Fruit fly (Drosophila melanogaster) whole organism, embryonic: ENCODE results near the gene Dap160.
A peak's percentile ranks its signal among the peaks of the same experiment; 100 is the strongest.

Experiments
- Adf1 ChIP-seq: fragments of 200-800 bp; sonication (Bioruptor generic); IDR thresholded peaks from 2 replicates; pipeline ENCODE4 v1.3.6; 2022; ENCODE audit warnings: missing biosample characterization, missing genetic modification characterization
- B-H2 ChIP-seq: fragments of 200-800 bp; sonication (Bioruptor generic); optimal IDR thresholded peaks from 2 replicates; lab custom pipeline; 2018; ENCODE audit warnings: missing biosample characterization, mild to moderate bottlenecking, missing genetic modification characterization
- BEAF-32 ChIP-seq: fragments of 200-800 bp; sonication (Bioruptor generic); optimal IDR thresholded peaks from 3 replicates; lab custom pipeline; 2017; ENCODE audit warnings: missing biosample characterization, missing genetic modification characterization, mild to moderate bottlenecking, moderate library complexity, missing genetic modification reagents
- CG11398 ChIP-seq: fragments of 200-800 bp; sonication (Bioruptor generic); optimal IDR thresholded peaks from 2 replicates; lab custom pipeline; 2016; ENCODE audit warnings: missing biosample characterization, missing genetic modification characterization
- CG12659 ChIP-seq: fragments of 200-800 bp; sonication (Bioruptor generic); optimal IDR thresholded peaks from 3 replicates; lab custom pipeline; 2017; ENCODE audit warnings: mild to moderate bottlenecking, missing biosample characterization, missing genetic modification reagents, missing genetic modification characterization
- CG13287 ChIP-seq: fragments of 200-800 bp; sonication (Bioruptor generic); IDR thresholded peaks from 2 replicates; pipeline ENCODE4 v1.3.6; 2022; ENCODE audit warnings: missing biosample characterization, missing genetic modification characterization; ENCODE audit not compliant: partially characterized antibody
- CG16813 ChIP-seq: fragments of 200-800 bp; sonication (Bioruptor generic); IDR thresholded peaks from 3 replicates; pipeline ENCODE4 v1.3.6; 2022; ENCODE audit warnings: missing biosample characterization, missing genetic modification characterization; ENCODE audit not compliant: partially characterized antibody
- CG17186 ChIP-seq: fragments of 200-800 bp; sonication (Bioruptor generic); optimal IDR thresholded peaks from 3 replicates; lab custom pipeline; 2017; ENCODE audit warnings: missing biosample characterization, missing genetic modification reagents, missing genetic modification characterization
- CG2116 ChIP-seq: fragments of 200-800 bp; sonication (Bioruptor generic); optimal IDR thresholded peaks from 3 replicates; lab custom pipeline; 2018; ENCODE audit warnings: missing biosample characterization, mild to moderate bottlenecking, missing genetic modification characterization
- CG2120 ChIP-seq: fragments of 200-800 bp; sonication (Bioruptor generic); optimal IDR thresholded peaks from 3 replicates; lab custom pipeline; 2016; ENCODE audit warnings: missing biosample characterization, missing genetic modification characterization
- CG2129 ChIP-seq: fragments of 200-800 bp; sonication (Bioruptor generic); IDR thresholded peaks from 2 replicates; pipeline ENCODE4 v1.3.6; 2022; ENCODE audit warnings: missing biosample characterization, missing genetic modification characterization; ENCODE audit not compliant: partially characterized antibody
- CG2202 ChIP-seq: fragments of 200-800 bp; sonication (Bioruptor generic); optimal IDR thresholded peaks from 2 replicates; lab custom pipeline; 2018; ENCODE audit warnings: missing biosample characterization, mild to moderate bottlenecking, missing genetic modification characterization
- CG2678 ChIP-seq: fragments of 200-800 bp; sonication (Bioruptor generic); optimal IDR thresholded peaks from 3 replicates; lab custom pipeline; 2019; ENCODE audit warnings: missing biosample characterization, mild to moderate bottlenecking, missing genetic modification characterization, moderate library complexity
- CG3726 ChIP-seq: fragments of 200-800 bp; sonication (Bioruptor generic); IDR thresholded peaks from 3 replicates; pipeline ENCODE4, ENCODE4 v1.3.6; 2022; ENCODE audit warnings: missing biosample characterization, missing genetic modification characterization
- CG4360 ChIP-seq: fragments of 200-800 bp; sonication (Bioruptor generic); IDR thresholded peaks from 2 replicates; pipeline ENCODE4 v1.3.6; 2022; ENCODE audit warnings: missing biosample characterization, missing genetic modification characterization
- CG6654 ChIP-seq: fragments of 200-800 bp; sonication (Bioruptor generic); optimal IDR thresholded peaks from 2 replicates; lab custom pipeline; 2017; ENCODE audit warnings: missing biosample characterization, mild to moderate bottlenecking, missing genetic modification characterization
- CG6791 ChIP-seq: fragments of 200-800 bp; sonication (Bioruptor generic); IDR thresholded peaks from 3 replicates; pipeline ENCODE4 v1.3.6; 2022; ENCODE audit warnings: missing biosample characterization, missing genetic modification characterization; ENCODE audit not compliant: partially characterized antibody
- CG9817 ChIP-seq: fragments of 200-800 bp; sonication (Bioruptor generic); optimal IDR thresholded peaks from 2 replicates; lab custom pipeline; 2018; ENCODE audit warnings: missing biosample characterization, mild to moderate bottlenecking, missing genetic modification characterization, moderate library complexity
- D19B ChIP-seq: fragments of 200-800 bp; sonication (Bioruptor generic); optimal IDR thresholded peaks from 2 replicates; lab custom pipeline; 2017; ENCODE audit warnings: missing biosample characterization, mild to moderate bottlenecking, missing genetic modification characterization
- Dbx ChIP-seq: fragments of 200-800 bp; sonication (Bioruptor generic); IDR thresholded peaks from 3 replicates; pipeline ENCODE4 v1.3.6; 2022; ENCODE audit warnings: missing biosample characterization, missing genetic modification characterization
- Dek ChIP-seq: fragments of 200-800 bp; sonication (Bioruptor generic); optimal IDR thresholded peaks from 3 replicates; lab custom pipeline; 2019; ENCODE audit warnings: missing biosample characterization, mild to moderate bottlenecking, missing genetic modification characterization, moderate library complexity
- Dp ChIP-seq: fragments of 200-800 bp; sonication (Bioruptor generic); optimal IDR thresholded peaks from 2 replicates; lab custom pipeline; 2018; ENCODE audit warnings: missing biosample characterization, mild to moderate bottlenecking, missing genetic modification characterization, moderate library complexity
- Ets65A ChIP-seq: fragments of 200-800 bp; sonication (Bioruptor generic); peaks from one replicate; lab custom pipeline; 2016; ENCODE audit warnings: missing biosample characterization, missing genetic modification characterization
- Fer2 ChIP-seq: fragments of 200-800 bp; sonication (Bioruptor generic); optimal IDR thresholded peaks from 2 replicates; lab custom pipeline; 2018; ENCODE audit warnings: missing biosample characterization, mild to moderate bottlenecking, missing genetic modification characterization, moderate library complexity
- Gug ChIP-seq: fragments of 200-800 bp; sonication (Bioruptor generic); IDR thresholded peaks from 4 replicates; pipeline ENCODE4 v1.3.6; 2022; ENCODE audit warnings: missing biosample characterization, missing genetic modification characterization
- HmgZ ChIP-seq: fragments of 200-800 bp; sonication (Bioruptor generic); optimal IDR thresholded peaks from 2 replicates; lab custom pipeline; 2018; ENCODE audit warnings: missing biosample characterization, mild to moderate bottlenecking, missing genetic modification characterization
- Max ChIP-seq: fragments of 200-800 bp; sonication (Bioruptor generic); optimal IDR thresholded peaks from 2 replicates; lab custom pipeline; 2016; ENCODE audit warnings: missing biosample characterization, mild to moderate bottlenecking, missing genetic modification characterization
- NFAT ChIP-seq: fragments of 200-800 bp; sonication (Bioruptor generic); IDR thresholded peaks from 2 replicates; pipeline ENCODE4 v1.3.6; 2022; ENCODE audit warnings: missing biosample characterization, missing genetic modification characterization
- Pdp1 ChIP-seq, 2 experiments: fragments of 200-800 bp; sonication (Bioruptor generic); optimal IDR thresholded peaks; 3 replicates each; lab custom pipeline; 2016; ENCODE audit warnings: missing biosample characterization in 2 of 2, missing genetic modification characterization in 2 of 2, mild to moderate bottlenecking in 1 of 2, moderate library complexity in 1 of 2
- Rfx ChIP-seq: fragments of 200-800 bp; sonication (Bioruptor generic); IDR thresholded peaks from 2 replicates; pipeline ENCODE4 v1.3.6; 2022; ENCODE audit warnings: missing biosample characterization, missing genetic modification characterization
- Sry-β ChIP-seq: fragments of 200-800 bp; sonication (Bioruptor generic); optimal IDR thresholded peaks from 2 replicates; lab custom pipeline; 2018; ENCODE audit warnings: missing biosample characterization, mild to moderate bottlenecking, missing genetic modification characterization, moderate library complexity
- YL-1 ChIP-seq: fragments of 200-800 bp; sonication (Bioruptor generic); optimal IDR thresholded peaks from 3 replicates; lab custom pipeline; 2017; ENCODE audit warnings: missing biosample characterization, mild to moderate bottlenecking, missing genetic modification characterization
- aop ChIP-seq: fragments of 200-800 bp; sonication (Bioruptor generic); IDR thresholded peaks from 2 replicates; pipeline ENCODE4 v1.3.6; 2022; ENCODE audit warnings: missing biosample characterization, missing genetic modification characterization
- bbx ChIP-seq: fragments of 200-800 bp; sonication (Bioruptor generic); IDR thresholded peaks from 2 replicates; pipeline ENCODE4 v1.3.6; 2022; ENCODE audit warnings: missing biosample characterization, missing genetic modification characterization; ENCODE audit not compliant: partially characterized antibody
- bsh ChIP-seq, 2 experiments: fragments of 200-800 bp; sonication (Bioruptor generic); optimal IDR thresholded peaks; 2 replicates each; lab custom pipeline; 2017 to 2018; ENCODE audit warnings: mild to moderate bottlenecking in 2 of 2, missing biosample characterization in 2 of 2, missing genetic modification characterization in 2 of 2, moderate library complexity in 1 of 2
- gce ChIP-seq: fragments of 200-800 bp; sonication (Bioruptor generic); IDR thresholded peaks from 3 replicates; pipeline ENCODE4 v1.3.6; 2022; ENCODE audit warnings: missing biosample characterization, missing genetic modification characterization
- gcm2 ChIP-seq: fragments of 200-800 bp; sonication (Bioruptor generic); optimal IDR thresholded peaks from 2 replicates; lab custom pipeline; 2016; ENCODE audit warnings: missing biosample characterization, missing genetic modification characterization
- gfzf ChIP-seq: fragments of 200-800 bp; sonication (Bioruptor generic); optimal IDR thresholded peaks from 2 replicates; lab custom pipeline; 2016; ENCODE audit warnings: missing biosample characterization, mild to moderate bottlenecking, missing genetic modification characterization, moderate library complexity
- inv ChIP-seq: fragments of 200-800 bp; sonication (Bioruptor generic); IDR thresholded peaks from 2 replicates; pipeline ENCODE4 v1.3.6; 2022; ENCODE audit warnings: missing biosample characterization, missing genetic modification characterization; ENCODE audit not compliant: partially characterized antibody
- lilli ChIP-seq: fragments of 200-800 bp; sonication (Bioruptor generic); optimal IDR thresholded peaks from 3 replicates; lab custom pipeline; 2016; ENCODE audit warnings: missing biosample characterization, missing genetic modification characterization
- nerfin-2 ChIP-seq: fragments of 200-800 bp; sonication (Bioruptor generic); IDR thresholded peaks from 2 replicates; pipeline ENCODE4 v1.3.6; 2022; ENCODE audit warnings: missing biosample characterization, missing genetic modification characterization; ENCODE audit not compliant: partially characterized antibody
- pho ChIP-seq: fragments of 200-800 bp; sonication (Bioruptor generic); optimal IDR thresholded peaks from 2 replicates; lab custom pipeline; 2016; ENCODE audit warnings: missing biosample characterization, missing genetic modification characterization
- schlank ChIP-seq: fragments of 200-800 bp; sonication (Bioruptor generic); optimal IDR thresholded peaks from 2 replicates; lab custom pipeline; 2018; ENCODE audit warnings: missing biosample characterization, mild to moderate bottlenecking, missing genetic modification characterization
- sna ChIP-seq: fragments of 200-800 bp; sonication (Bioruptor generic); IDR thresholded peaks from 2 replicates; pipeline ENCODE4 v1.3.6; 2022; ENCODE audit warnings: missing biosample characterization, missing genetic modification characterization; ENCODE audit not compliant: partially characterized antibody
- sug ChIP-seq: fragments of 200-800 bp; optimal IDR thresholded peaks from 2 replicates; lab custom pipeline; 2019; ENCODE audit warnings: missing biosample characterization, mild to moderate bottlenecking, missing genetic modification characterization, moderate library complexity
- trh ChIP-seq: fragments of 200-800 bp; sonication (Bioruptor generic); optimal IDR thresholded peaks from 2 replicates; lab custom pipeline; 2016; ENCODE audit warnings: missing biosample characterization, missing genetic modification characterization
- unc-4 ChIP-seq: fragments of 200-800 bp; sonication (Bioruptor generic); IDR thresholded peaks from 2 replicates; pipeline ENCODE4 v1.3.6; 2022; ENCODE audit warnings: missing biosample characterization, missing genetic modification characterization; ENCODE audit not compliant: partially characterized antibody
- yki ChIP-seq: fragments of >200 bp; optimal IDR thresholded peaks from 3 replicates; lab custom pipeline; 2018

The Dap160 gene

DNA sequence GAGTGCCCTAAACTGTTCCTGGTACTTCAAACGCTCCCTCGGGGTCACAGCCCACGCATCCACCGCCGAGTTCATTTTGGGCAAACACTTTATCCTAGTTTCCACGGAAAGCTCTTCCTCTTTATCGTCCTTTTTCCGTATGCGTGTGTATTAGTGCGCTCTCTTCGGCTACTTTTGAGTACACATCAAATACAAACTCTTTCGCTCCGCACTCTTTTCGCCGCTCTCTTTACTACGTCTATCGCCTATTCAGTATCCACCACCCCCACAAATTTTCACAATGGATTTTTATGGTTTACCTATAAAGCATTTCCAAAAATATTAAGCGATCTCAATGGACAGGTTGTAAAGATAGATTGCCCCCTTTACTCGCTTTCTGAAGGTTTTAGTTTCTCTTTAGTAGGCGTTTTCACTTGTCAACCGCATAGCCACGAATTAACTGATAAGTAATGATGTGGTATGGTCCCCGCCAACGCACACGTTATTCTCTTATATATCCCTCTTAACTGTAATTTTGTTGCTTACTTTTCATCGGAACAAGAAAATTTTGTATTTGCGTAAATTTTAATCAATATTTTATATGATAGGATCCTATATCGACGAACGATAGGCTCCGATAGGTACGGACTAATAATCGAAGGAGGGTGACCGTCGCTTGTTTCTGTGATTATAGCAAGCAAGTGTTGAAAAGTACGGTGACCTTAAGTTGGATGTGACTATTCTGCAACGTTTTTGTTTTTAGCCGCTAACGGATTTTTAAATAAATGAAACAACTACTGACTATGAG, at the start of gene Dap160:
Gene Dap160 (minus strand): TSS at position 634 of the 787 bp plus-strand sequence.
- TF ChIP-seq HmgZ (tag; lab: Kevin White, UChicago) = peak; percentile 34
- TF ChIP-seq yki (lab: Kevin White, UChicago) = no peak
- TF ChIP-seq CG2116 (GFP tag; lab: Kevin White, UChicago) = peak; percentile 30
- TF ChIP-seq Rfx = peak; percentile 52; the same call in 1 of the 2 replicates
- peak; percentile 8 for TF ChIP-seq B-H2 (GFP tag; lab: Kevin White, UChicago)
- no peak for TF ChIP-seq CG3726
- TF ChIP-seq Dbx (GFP tag; lab: Robert Waterston, UW) = peak; percentile 39; the same call in 1 of the 3 replicates
- no peak for TF ChIP-seq CG2678 (tag; lab: Kevin White, UChicago)
- no peak for TF ChIP-seq CG4360 (GFP tag; lab: Robert Waterston, UW)
- TF ChIP-seq bbx = peak; percentile 76
- peak; percentile 51 for TF ChIP-seq CG2120
- TF ChIP-seq schlank (tag; lab: Kevin White, UChicago) = no peak
- peak; percentile 47 for TF ChIP-seq YL-1 (GFP tag; lab: Kevin White, UChicago)
- peak; percentile 3 for TF ChIP-seq Max (GFP tag; lab: Kevin White, UChicago)
- peak; percentile 41; the same call in 1 of the 2 replicates for TF ChIP-seq NFAT
- TF ChIP-seq gfzf (GFP tag; lab: Kevin White, UChicago) = peak; percentile 60
- TF ChIP-seq CG6654 (GFP tag; lab: Kevin White, UChicago) = no peak
- TF ChIP-seq D19B (GFP tag; lab: Kevin White, UChicago) = no peak
- TF ChIP-seq aop (GFP tag; lab: Robert Waterston, UW) = no peak
- TF ChIP-seq CG9817 (tag; lab: Kevin White, UChicago) = no peak
- TF ChIP-seq Dp (GFP tag; lab: Kevin White, UChicago) = peak; percentile 54
- TF ChIP-seq unc-4 (GFP tag; lab: Robert Waterston, UW) = peak; percentile 68
- TF ChIP-seq CG13287 (GFP tag; lab: Robert Waterston, UW) = peak; percentile 77
- TF ChIP-seq inv (GFP tag; lab: Robert Waterston, UW) = peak; percentile 62; the same call in 1 of the 2 replicates
- no peak for TF ChIP-seq CG2202 (tag; lab: Kevin White, UChicago)
- TF ChIP-seq CG2129 = peak; percentile 28; the same call in 1 of the 2 replicates
- TF ChIP-seq CG16813 (GFP tag; lab: Robert Waterston, UW) = peak; percentile 71
- no peak for TF ChIP-seq lilli (GFP tag; lab: Kevin White, UChicago)
- peak; percentile 33; the same call in 1 of the 2 replicates for TF ChIP-seq sna (GFP tag; lab: Robert Waterston, UW)
- TF ChIP-seq pho (GFP tag; lab: Kevin White, UChicago) = no peak
- no peak for TF ChIP-seq Adf1 (GFP tag; lab: Robert Waterston, UW)
- TF ChIP-seq BEAF-32 (GFP tag; lab: Kevin White, UChicago) = peak; percentile 70
- TF ChIP-seq Fer2 (tag; lab: Kevin White, UChicago) = no peak
- no peak for TF ChIP-seq bsh (GFP tag; optimal IDR thresholded peaks at IDR 0.05; lab: Kevin White, UChicago)
- no peak for TF ChIP-seq trh (GFP tag; lab: Kevin White, UChicago)
- TF ChIP-seq CG17186 = no peak
- TF ChIP-seq gcm2 = no peak
- no peak for TF ChIP-seq Gug (GFP tag; lab: Robert Waterston, UW)
- peak in 1 of 2 experiments; percentile 27 for TF ChIP-seq Pdp1 (GFP tag; optimal IDR thresholded peaks at IDR 0.05; lab: Kevin White, UChicago)
- peak; percentile 67 for TF ChIP-seq nerfin-2 (GFP tag; lab: Robert Waterston, UW)
- TF ChIP-seq gce (GFP tag; lab: Robert Waterston, UW) = no peak
- TF ChIP-seq CG6791 = peak; percentile 86
- TF ChIP-seq CG12659 (GFP tag; lab: Kevin White, UChicago) = peak; percentile 66
- no peak for TF ChIP-seq Sry-β (GFP tag; lab: Kevin White, UChicago)
- TF ChIP-seq sug = peak; percentile 5
- TF ChIP-seq Dek (tag; lab: Kevin White, UChicago) = no peak
- no peak for TF ChIP-seq Ets65A (GFP tag; lab: Kevin White, UChicago)
- TF ChIP-seq CG11398 = no peak
